Fruit fly (Drosophila melanogaster) whole organism, larva: Measurements from ENCODE around the gene CG17734.
A peak's percentile ranks its signal among the peaks of the same experiment; 100 is the strongest.

Source experiments
- noc ChIP-seq: fragments of 200-800 bp; sonication (Bioruptor generic); optimal IDR thresholded peaks from 3 replicates; lab custom pipeline; 2019; ENCODE audit warnings: missing biosample characterization, mild to moderate bottlenecking, missing genetic modification characterization, moderate library complexity

Gene CG17734

DNA sequence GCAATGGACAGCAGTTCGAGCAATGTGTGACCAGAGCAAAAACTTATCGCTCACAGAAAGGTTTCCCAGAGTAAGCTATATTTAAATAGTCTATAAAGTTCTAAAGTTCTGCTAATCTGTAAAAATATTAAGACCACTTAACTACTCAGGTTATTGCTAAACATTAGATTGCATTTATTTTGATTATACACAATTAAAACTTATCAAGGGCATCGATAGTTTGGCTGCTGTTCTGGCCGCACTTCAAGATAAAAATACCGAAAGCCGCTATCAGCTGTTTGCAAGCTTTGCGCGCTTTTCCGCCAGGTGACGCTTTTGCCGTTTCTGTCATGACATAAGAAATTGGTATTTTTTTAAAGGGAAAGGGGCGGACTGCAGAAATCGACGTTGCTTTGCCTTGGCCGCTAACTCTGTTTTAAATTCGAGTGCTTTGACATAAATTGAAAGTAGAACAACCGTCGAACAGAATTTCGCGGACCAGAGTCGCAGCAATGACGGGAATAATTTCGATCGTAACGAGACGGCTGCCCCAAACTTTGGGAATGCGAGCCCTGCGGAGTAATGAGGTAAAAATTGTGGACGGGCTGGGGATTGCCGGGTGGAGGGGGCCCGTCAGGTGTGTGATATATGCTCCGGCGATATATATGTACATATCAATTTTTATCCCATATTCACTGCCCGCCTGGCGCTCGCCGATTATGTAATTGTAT is at the start of gene CG17734, which contains the start of gene CG5214:
TSS of gene CG17734 (minus strand) at position 49 of the 710 bp plus-strand sequence.
TSS of gene CG5214 (plus strand) at position 352 of the 710 bp plus-strand sequence.
- no peak for TF ChIP-seq noc (tag; lab: Kevin White, UChicago)

dm6 chr3R:11286948-11287347 is 43.1 kb upstream of the CG17734 start:
- no peak for TF ChIP-seq noc (tag; lab: Kevin White, UChicago)

DNA sequence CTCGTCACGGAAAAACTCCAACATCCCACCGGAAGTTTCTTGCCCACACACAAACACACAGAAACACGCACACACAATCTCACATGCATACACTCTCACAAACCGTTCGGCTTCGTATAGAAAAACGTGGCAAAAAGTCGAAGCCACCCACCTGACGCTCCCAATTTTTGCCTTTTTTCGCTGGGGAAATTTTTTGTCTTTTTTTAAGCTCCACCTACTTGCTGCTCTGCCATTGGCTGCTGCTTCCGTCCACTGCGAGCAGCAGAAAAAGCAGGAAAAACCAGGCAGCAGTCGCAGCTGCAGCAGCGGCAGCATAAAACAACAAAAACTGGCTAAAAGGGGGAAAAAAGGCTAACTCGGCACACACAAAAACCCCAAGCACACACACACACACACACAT is 38.1 kb upstream of the CG17734 start:
- no peak for TF ChIP-seq noc (tag; lab: Kevin White, UChicago)

DNA sequence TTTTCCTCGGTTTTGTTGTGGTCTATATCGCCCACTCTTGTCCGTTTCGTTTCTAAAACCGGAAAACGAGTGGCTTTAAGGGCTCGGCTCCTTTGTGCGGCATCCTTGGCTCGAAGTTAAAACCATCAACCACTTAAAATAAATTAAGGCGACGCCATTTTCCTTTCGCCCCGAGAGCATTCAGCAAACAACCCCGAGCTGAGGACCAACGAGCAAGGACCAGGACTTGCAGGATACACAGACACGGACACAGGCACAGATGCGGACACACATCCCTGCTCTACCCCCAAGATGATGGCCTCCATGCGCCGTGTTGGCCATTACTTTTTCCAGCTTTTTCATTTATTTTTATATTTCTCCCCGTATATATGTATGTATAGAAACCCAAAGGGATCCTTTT is 28.9 kb upstream of the CG17734 start:
- TF ChIP-seq noc (tag; lab: Kevin White, UChicago), result no peak

dm6 chr3R:11270574-11270973 is 26.8 kb upstream of the CG17734 start:
- no peak for TF ChIP-seq noc (tag; lab: Kevin White, UChicago)

DNA sequence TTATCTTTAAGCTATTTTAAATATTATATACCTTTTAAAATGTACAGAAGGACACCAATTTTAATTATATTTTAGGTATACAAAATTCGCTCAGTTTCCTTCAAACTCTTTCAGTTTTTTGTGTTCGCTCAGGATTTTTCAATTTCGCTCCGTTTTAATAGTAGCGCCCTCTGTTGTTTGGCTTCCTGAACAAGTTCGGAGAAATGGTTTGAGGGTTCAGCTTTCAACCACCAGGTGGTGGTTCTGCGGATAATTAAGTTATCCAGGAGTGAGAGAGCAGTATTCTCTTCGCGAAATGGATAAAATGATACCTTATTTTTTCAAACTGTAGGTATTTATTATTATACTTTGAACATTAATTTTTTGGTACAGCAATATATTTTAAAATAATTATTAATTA is 25.2 kb upstream of the CG17734 start:
- no peak for TF ChIP-seq noc (tag; lab: Kevin White, UChicago)

dm6 chr3R:11263579-11263978 is 19.8 kb upstream of the CG17734 start:
- no peak for TF ChIP-seq noc (tag; lab: Kevin White, UChicago)

DNA sequence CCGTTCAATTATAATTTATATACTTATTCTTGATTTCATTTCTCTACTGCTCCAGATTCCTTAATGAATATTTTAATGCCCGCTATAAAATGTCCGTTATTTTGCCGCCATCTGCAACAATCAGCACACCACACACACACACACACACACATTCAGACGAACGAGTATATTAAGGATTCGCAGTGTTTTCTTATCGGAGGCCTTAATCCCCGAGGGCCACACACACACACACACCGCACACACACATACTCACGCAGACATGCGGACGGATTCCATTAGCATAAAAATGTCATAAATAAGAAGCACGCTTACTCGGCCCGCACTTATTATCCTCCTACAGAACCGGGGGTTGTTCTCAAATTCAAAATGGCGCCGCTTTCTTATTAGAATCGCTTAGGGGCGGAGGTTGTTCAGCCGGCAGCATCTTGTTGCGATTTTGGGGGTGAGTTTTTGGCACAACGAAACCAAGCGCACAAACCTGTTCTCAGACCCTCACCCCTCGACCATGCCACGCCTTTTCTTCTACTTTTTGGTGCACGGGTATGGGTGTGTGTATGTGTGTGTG is 17.2 kb upstream of the CG17734 start:
- no peak for TF ChIP-seq noc (tag; lab: Kevin White, UChicago)

- no peak for TF ChIP-seq noc (tag; lab: Kevin White, UChicago)
Observed at dm6 chr3R:11257537-11257936, 13.7 kb upstream of the CG17734 start.

dm6 chr3R:11254382-11254953 is 10.7 kb upstream of the CG17734 start:
- no peak for TF ChIP-seq noc (tag; lab: Kevin White, UChicago)

DNA sequence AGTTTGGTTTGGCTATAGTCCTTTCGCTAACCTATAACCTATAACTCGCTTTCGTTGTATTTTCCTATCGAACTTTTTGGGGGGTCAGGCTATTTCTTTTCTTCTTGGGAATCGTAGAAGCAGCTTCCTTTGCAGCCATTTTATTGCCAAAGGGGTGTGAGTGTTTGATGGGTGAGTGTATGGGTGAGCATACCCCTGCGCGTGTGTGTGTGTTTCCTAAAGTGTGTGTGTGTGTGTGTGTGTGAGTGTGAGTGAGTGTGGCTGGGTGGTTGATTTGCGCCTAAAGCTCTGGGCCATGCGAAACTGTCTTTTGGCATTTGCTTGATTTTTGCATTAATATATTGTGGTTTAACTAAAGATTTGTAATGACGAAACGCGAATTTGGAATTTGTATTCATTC is 10.0 kb upstream of the CG17734 start:
- TF ChIP-seq noc (tag; lab: Kevin White, UChicago), result no peak

DNA sequence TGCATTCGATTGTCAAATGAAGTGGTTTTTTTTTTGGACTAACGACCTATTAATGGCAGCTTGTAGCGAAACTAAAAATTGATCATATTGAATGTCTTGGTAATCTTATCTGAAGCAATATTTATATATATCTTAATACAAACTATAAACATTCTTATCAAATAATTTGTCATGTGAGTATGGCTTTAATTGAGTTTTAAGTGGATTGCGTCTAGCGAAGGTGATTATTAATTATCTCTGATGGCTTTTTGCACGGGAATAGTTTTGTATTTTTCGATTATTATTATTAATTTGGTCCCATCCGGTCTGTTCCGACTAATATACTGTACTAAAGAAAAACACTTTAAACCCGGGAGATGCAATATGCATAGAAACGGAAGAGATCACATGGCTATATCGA is 3.1 kb upstream of the CG17734 start:
- no peak for TF ChIP-seq noc (tag; lab: Kevin White, UChicago)

DNA sequence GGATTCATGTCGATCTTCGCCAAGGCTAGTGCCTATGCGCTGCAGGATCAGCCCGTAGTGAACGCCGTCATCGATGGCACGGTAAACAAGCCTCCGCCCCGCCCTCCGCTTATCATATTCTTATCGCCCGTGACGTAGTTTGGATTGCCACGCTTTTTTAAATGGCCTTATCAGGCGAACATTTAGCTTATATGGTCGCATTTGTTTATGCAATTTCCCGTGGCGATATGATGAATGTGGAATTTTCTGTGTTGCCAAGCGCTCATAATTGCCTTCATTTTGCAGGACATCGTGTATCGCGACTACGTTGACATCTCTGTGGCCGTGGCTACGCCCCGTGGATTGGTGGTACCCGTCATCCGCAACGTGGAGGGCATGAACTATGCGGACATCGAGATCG is 2.0 kb upstream of the CG17734 start:
- TF ChIP-seq noc (tag; lab: Kevin White, UChicago), result no peak

DNA sequence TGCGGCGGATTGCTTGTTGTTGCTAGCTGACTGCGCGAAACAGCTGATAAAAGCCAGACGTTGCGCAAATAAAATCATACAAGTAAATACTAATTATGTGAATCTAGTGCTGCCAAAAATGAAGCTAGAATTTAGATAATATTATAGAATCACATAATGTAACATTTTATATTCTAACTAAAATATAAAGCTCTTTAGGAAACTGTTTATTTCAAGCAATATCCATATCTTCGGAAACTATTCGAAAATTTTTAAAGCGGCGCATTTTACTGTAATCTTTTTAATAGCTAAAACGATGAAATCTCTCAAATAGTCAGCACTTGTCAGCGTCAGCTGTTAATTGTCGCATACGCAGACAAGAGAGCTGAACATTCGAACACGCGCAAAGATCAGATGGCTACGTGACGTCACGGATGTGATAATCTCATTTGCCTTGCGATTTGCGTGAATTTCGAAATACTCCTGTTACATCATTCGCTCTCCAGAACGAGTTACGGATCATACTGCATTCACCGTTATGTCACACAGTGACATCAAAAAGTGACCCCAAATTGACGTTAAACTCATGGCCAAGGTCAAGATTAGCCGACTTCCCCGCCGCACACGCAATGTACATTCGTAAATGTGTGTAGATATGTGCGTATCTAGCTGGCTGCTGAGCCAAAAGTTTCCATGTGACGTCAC is 600 bp downstream of the CG17734 start:
- TF ChIP-seq noc (tag; lab: Kevin White, UChicago), result peak; percentile 48

DNA sequence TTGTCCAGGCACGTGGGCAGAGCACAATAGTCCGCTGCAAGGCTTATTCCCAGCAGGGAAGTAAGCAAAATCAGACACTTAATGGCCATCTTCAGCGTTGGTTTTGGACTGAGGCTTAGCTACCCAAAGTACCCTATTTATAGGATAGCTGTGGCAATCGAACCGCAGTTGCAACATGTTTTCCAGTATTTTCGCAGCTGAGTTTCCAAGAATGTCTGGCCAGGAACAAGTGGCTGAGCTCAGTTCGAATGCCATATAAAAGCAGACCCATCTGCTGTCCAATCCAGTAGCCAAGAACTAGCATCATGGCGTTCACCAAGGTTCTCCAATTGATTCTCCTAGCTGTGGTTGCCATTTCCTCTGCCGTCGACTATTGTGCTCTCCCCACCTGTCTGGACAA is 2.9 kb downstream of the CG17734 start, which contains the start of the genes scpr-B and scpr-A:
TSS of gene scpr-B (minus strand) at position 101 of the 400 bp plus-strand sequence.
TSS of gene scpr-A (plus strand) at position 293 of the 400 bp plus-strand sequence.
- no peak for TF ChIP-seq noc (tag; lab: Kevin White, UChicago)

DNA sequence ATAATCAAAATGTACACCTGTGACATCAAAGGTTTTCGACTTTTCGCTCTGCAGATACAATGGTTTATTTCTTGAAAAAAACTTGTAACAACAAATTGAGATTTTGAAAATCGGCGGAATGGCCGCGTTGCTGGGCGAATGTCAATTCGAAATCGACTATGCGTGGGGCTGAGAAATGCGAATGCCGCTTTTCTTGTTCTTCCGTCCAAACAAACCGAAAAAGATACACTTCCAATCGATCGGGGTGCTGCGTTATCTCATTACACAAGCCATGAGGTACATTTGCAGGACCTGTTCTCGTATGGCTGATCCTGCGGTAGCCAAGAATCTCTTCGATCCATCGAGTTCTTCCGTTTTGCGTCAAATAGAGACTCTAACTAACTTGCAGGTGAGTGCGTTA is 6.2 kb downstream of the CG17734 start, which contains the start of gene CG31388:
TSS of gene CG31388 (plus strand) at position 218 of the 400 bp plus-strand sequence.
- TF ChIP-seq noc (tag; lab: Kevin White, UChicago), result no peak
